Fruit fly (Drosophila melanogaster) whole organism, embryonic: ENCODE results near the gene ClpP.

Source experiments
- Atf3 ChIP-seq: fragments of 200-800 bp; sonication (Bioruptor generic); optimal IDR thresholded peaks from 3 replicates; lab custom pipeline; 2016; ENCODE audit warnings: missing biosample characterization, missing genetic modification characterization
- Bdp1 ChIP-seq: fragments of 200-800 bp; sonication (Bioruptor generic); optimal IDR thresholded peaks from 3 replicates; lab custom pipeline; 2016; ENCODE audit warnings: missing biosample characterization, missing genetic modification characterization
- BtbVII ChIP-seq: fragments of 200-800 bp; sonication (Bioruptor generic); optimal IDR thresholded peaks from 3 replicates; lab custom pipeline; 2017; ENCODE audit warnings: missing biosample characterization, mild to moderate bottlenecking, missing genetic modification characterization
- CG10462 ChIP-seq: fragments of 200-800 bp; sonication (Bioruptor generic); optimal IDR thresholded peaks from 2 replicates; lab custom pipeline; 2016; ENCODE audit warnings: missing biosample characterization, missing genetic modification characterization
- CG10654 ChIP-seq: fragments of 200-800 bp; sonication (Bioruptor generic); optimal IDR thresholded peaks from 2 replicates; lab custom pipeline; 2016; ENCODE audit warnings: missing biosample characterization, missing genetic modification characterization
- CG11696 ChIP-seq: fragments of 200-800 bp; sonication (Bioruptor generic); IDR thresholded peaks from 2 replicates; pipeline ENCODE4 v1.3.6; 2022; ENCODE audit warnings: missing biosample characterization, missing genetic modification characterization
- CG14860 ChIP-seq: fragments of 200-800 bp; sonication (Bioruptor generic); IDR thresholded peaks from 3 replicates; pipeline ENCODE4 v1.3.6; 2022; ENCODE audit warnings: missing biosample characterization, missing genetic modification characterization; ENCODE audit not compliant: partially characterized antibody
- CG1529 ChIP-seq: fragments of 200-800 bp; sonication (Bioruptor generic); optimal IDR thresholded peaks from 3 replicates; lab custom pipeline; 2018; ENCODE audit warnings: missing biosample characterization, missing genetic modification characterization
- CG17385 ChIP-seq: fragments of 200-800 bp; sonication (Bioruptor generic); optimal IDR thresholded peaks from 3 replicates; lab custom pipeline; 2018; ENCODE audit warnings: missing biosample characterization, mild to moderate bottlenecking, missing genetic modification characterization
- CG2199 ChIP-seq: fragments of 200-800 bp; sonication (Bioruptor generic); IDR thresholded peaks from 3 replicates; pipeline ENCODE4 v1.3.6; 2022; ENCODE audit warnings: missing biosample characterization, missing genetic modification characterization
- CG43689 ChIP-seq: fragments of 200-800 bp; sonication (Bioruptor generic); IDR thresholded peaks from 2 replicates; pipeline ENCODE4 v1.3.6; 2022; ENCODE audit warnings: missing biosample characterization, missing genetic modification characterization
- CG4617 ChIP-seq: fragments of 200-800 bp; sonication (Bioruptor generic); optimal IDR thresholded peaks from 3 replicates; lab custom pipeline; 2016; ENCODE audit warnings: missing biosample characterization, missing genetic modification characterization, borderline replicate concordance
- CG6254 ChIP-seq: fragments of 200-800 bp; sonication (Bioruptor generic); optimal IDR thresholded peaks from 3 replicates; lab custom pipeline; 2017; ENCODE audit warnings: mild to moderate bottlenecking, missing biosample characterization, missing genetic modification reagents, missing genetic modification characterization
- Deaf1 ChIP-seq: fragments of 200-800 bp; optimal IDR thresholded peaks from 3 replicates; lab custom pipeline; 2019; ENCODE audit warnings: missing biosample characterization, mild to moderate bottlenecking, missing genetic modification characterization, moderate library complexity
- Dp ChIP-seq: fragments of 200-800 bp; sonication (Bioruptor generic); optimal IDR thresholded peaks from 2 replicates; lab custom pipeline; 2018; ENCODE audit warnings: missing biosample characterization, mild to moderate bottlenecking, missing genetic modification characterization, moderate library complexity
- H2.0 ChIP-seq: fragments of 200-800 bp; sonication (Bioruptor generic); IDR thresholded peaks from 2 replicates; pipeline ENCODE4 v1.3.6; 2022; ENCODE audit warnings: missing biosample characterization, missing genetic modification characterization
- Hr3 ChIP-seq: fragments of 200-800 bp; sonication (Bioruptor generic); optimal IDR thresholded peaks from 3 replicates; lab custom pipeline; 2016; ENCODE audit warnings: missing biosample characterization, missing genetic modification characterization
- MBD-R2 ChIP-seq: fragments of 200-800 bp; sonication (Bioruptor generic); IDR thresholded peaks from 2 replicates; pipeline ENCODE4 v1.3.6; 2022; ENCODE audit warnings: missing biosample characterization, missing genetic modification characterization
- MTF-1 ChIP-seq: fragments of 200-800 bp; sonication (Bioruptor generic); optimal IDR thresholded peaks from 2 replicates; lab custom pipeline; 2018; ENCODE audit warnings: missing biosample characterization, mild to moderate bottlenecking, missing genetic modification characterization, borderline replicate concordance
- Max ChIP-seq: fragments of 200-800 bp; sonication (Bioruptor generic); optimal IDR thresholded peaks from 2 replicates; lab custom pipeline; 2016; ENCODE audit warnings: missing biosample characterization, mild to moderate bottlenecking, missing genetic modification characterization
- NfI ChIP-seq: fragments of 200-800 bp; sonication (Bioruptor generic); optimal IDR thresholded peaks from 3 replicates; lab custom pipeline; 2018; ENCODE audit warnings: missing biosample characterization, mild to moderate bottlenecking, missing genetic modification characterization, moderate library complexity
- Sox100B ChIP-seq: fragments of 200-800 bp; sonication (Bioruptor generic); optimal IDR thresholded peaks from 3 replicates; lab custom pipeline; 2018; ENCODE audit warnings: missing biosample characterization, mild to moderate bottlenecking, missing genetic modification characterization
- Xrp1 ChIP-seq: fragments of 200-800 bp; sonication (Bioruptor generic); IDR thresholded peaks from 2 replicates; pipeline ENCODE4 v1.3.6; 2022; ENCODE audit warnings: missing biosample characterization, missing genetic modification characterization
- ato ChIP-seq: fragments of 200-800 bp; sonication (Bioruptor generic); IDR thresholded peaks from 2 replicates; pipeline ENCODE4 v1.3.6; 2022; ENCODE audit warnings: missing biosample characterization, missing genetic modification characterization; ENCODE audit not compliant: partially characterized antibody
- bbx ChIP-seq: fragments of 200-800 bp; sonication (Bioruptor generic); IDR thresholded peaks from 2 replicates; pipeline ENCODE4 v1.3.6; 2022; ENCODE audit warnings: missing biosample characterization, missing genetic modification characterization; ENCODE audit not compliant: partially characterized antibody
- croc ChIP-seq: fragments of 200-800 bp; sonication (Bioruptor generic); conservative IDR thresholded peaks from 3 replicates; pipeline ENCODE4 v1.3.6; 2022; ENCODE audit warnings: missing biosample characterization, missing genetic modification characterization
- da ChIP-seq: fragments of 200-800 bp; sonication (Bioruptor generic); optimal IDR thresholded peaks from 2 replicates; lab custom pipeline; 2016; ENCODE audit warnings: missing biosample characterization, missing genetic modification characterization
- disco-r ChIP-seq: fragments of 200-800 bp; sonication (Bioruptor generic); optimal IDR thresholded peaks from 2 replicates; lab custom pipeline; 2016; ENCODE audit warnings: missing biosample characterization, missing genetic modification characterization
- fd64A ChIP-seq: fragments of 200-800 bp; sonication (Bioruptor generic); optimal IDR thresholded peaks from 3 replicates; lab custom pipeline; 2018; ENCODE audit warnings: missing biosample characterization, mild to moderate bottlenecking, missing genetic modification characterization
- gcm2 ChIP-seq: fragments of 200-800 bp; sonication (Bioruptor generic); optimal IDR thresholded peaks from 2 replicates; lab custom pipeline; 2016; ENCODE audit warnings: missing biosample characterization, missing genetic modification characterization
- grau ChIP-seq: fragments of 200-800 bp; optimal IDR thresholded peaks from 3 replicates; lab custom pipeline; 2019; ENCODE audit warnings: missing biosample characterization, mild to moderate bottlenecking, missing genetic modification characterization, moderate library complexity
- gro ChIP-seq: fragments of 200-800 bp; sonication (Bioruptor generic); optimal IDR thresholded peaks from 2 replicates; lab custom pipeline; 2016; ENCODE audit warnings: missing biosample characterization, missing genetic modification characterization
- gsb-n ChIP-seq: fragments of 200-800 bp; sonication (Bioruptor generic); optimal IDR thresholded peaks from 3 replicates; lab custom pipeline; 2018; ENCODE audit warnings: missing biosample characterization, mild to moderate bottlenecking, missing genetic modification characterization
- ham ChIP-seq: fragments of 200-800 bp; sonication (Bioruptor generic); IDR thresholded peaks from 2 replicates; pipeline ENCODE4 v1.3.6; 2022; ENCODE audit warnings: missing biosample characterization, missing genetic modification characterization
- inv ChIP-seq: fragments of 200-800 bp; sonication (Bioruptor generic); IDR thresholded peaks from 2 replicates; pipeline ENCODE4 v1.3.6; 2022; ENCODE audit warnings: missing biosample characterization, missing genetic modification characterization; ENCODE audit not compliant: partially characterized antibody
- kay ChIP-seq: fragments of 200-800 bp; sonication (Bioruptor generic); optimal IDR thresholded peaks from 2 replicates; lab custom pipeline; 2016; ENCODE audit warnings: missing biosample characterization, missing genetic modification characterization
- knrl ChIP-seq: fragments of 200-800 bp; sonication (Bioruptor generic); IDR thresholded peaks from 3 replicates; pipeline ENCODE4 v1.3.6; 2022; ENCODE audit warnings: missing biosample characterization, missing genetic modification characterization; ENCODE audit not compliant: partially characterized antibody
- oc ChIP-seq: fragments of 200-800 bp; sonication (Bioruptor generic); optimal IDR thresholded peaks from 2 replicates; lab custom pipeline; 2018; ENCODE audit warnings: missing biosample characterization, mild to moderate bottlenecking, missing genetic modification characterization, moderate library complexity
- ranshi ChIP-seq: fragments of 200-800 bp; sonication (Bioruptor generic); IDR thresholded peaks from 2 replicates; pipeline ENCODE4 v1.3.6; 2022; ENCODE audit warnings: missing biosample characterization, missing genetic modification characterization
- scrt ChIP-seq: fragments of 200-800 bp; sonication (Bioruptor generic); optimal IDR thresholded peaks from 2 replicates; lab custom pipeline; 2018; ENCODE audit warnings: missing biosample characterization, mild to moderate bottlenecking, missing genetic modification characterization, moderate library complexity
- seq ChIP-seq: fragments of 200-800 bp; sonication (Bioruptor generic); IDR thresholded peaks from 2 replicates; pipeline ENCODE4 v1.3.6; 2022; ENCODE audit warnings: missing biosample characterization, missing genetic modification characterization
- sim ChIP-seq: fragments of 200-800 bp; sonication (Bioruptor generic); IDR thresholded peaks from 2 replicates; pipeline ENCODE4 v1.3.6; 2022; ENCODE audit warnings: missing biosample characterization, missing genetic modification characterization
- sima ChIP-seq: fragments of 200-800 bp; sonication (Bioruptor generic); optimal IDR thresholded peaks from 2 replicates; lab custom pipeline; 2016; ENCODE audit warnings: missing biosample characterization, missing genetic modification characterization
- sna ChIP-seq: fragments of 200-800 bp; sonication (Bioruptor generic); IDR thresholded peaks from 2 replicates; pipeline ENCODE4 v1.3.6; 2022; ENCODE audit warnings: missing biosample characterization, missing genetic modification characterization; ENCODE audit not compliant: partially characterized antibody
- sqz ChIP-seq: fragments of 200-800 bp; sonication (Bioruptor generic); optimal IDR thresholded peaks from 3 replicates; lab custom pipeline; 2018; ENCODE audit warnings: missing biosample characterization, mild to moderate bottlenecking, missing genetic modification characterization
- stc ChIP-seq: fragments of 200-800 bp; sonication (Bioruptor generic); IDR thresholded peaks from 2 replicates; pipeline ENCODE4 v1.3.6; 2022; ENCODE audit warnings: missing biosample characterization, missing genetic modification characterization
- trem ChIP-seq: fragments of 200-800 bp; optimal IDR thresholded peaks from 3 replicates; lab custom pipeline; 2019; ENCODE audit warnings: missing biosample characterization, mild to moderate bottlenecking, missing genetic modification characterization, moderate library complexity
- ttk ChIP-seq: fragments of 200-800 bp; sonication (Bioruptor generic); IDR thresholded peaks from 2 replicates; pipeline ENCODE4 v2.1.2; 2022; ENCODE audit warnings: missing biosample characterization, missing genetic modification characterization
- unc-4 ChIP-seq: fragments of 200-800 bp; sonication (Bioruptor generic); IDR thresholded peaks from 2 replicates; pipeline ENCODE4 v1.3.6; 2022; ENCODE audit warnings: missing biosample characterization, missing genetic modification characterization; ENCODE audit not compliant: partially characterized antibody
- vfl ChIP-seq: fragments of 200-800 bp; sonication (Bioruptor generic); optimal IDR thresholded peaks from 2 replicates; lab custom pipeline; 2016; ENCODE audit warnings: missing biosample characterization, missing genetic modification characterization
- wdn ChIP-seq: fragments of 200-800 bp; sonication (Bioruptor generic); IDR thresholded peaks from 2 replicates; pipeline ENCODE4 v1.3.6; 2022; ENCODE audit warnings: missing biosample characterization, missing genetic modification characterization

ClpP gene

DNA sequence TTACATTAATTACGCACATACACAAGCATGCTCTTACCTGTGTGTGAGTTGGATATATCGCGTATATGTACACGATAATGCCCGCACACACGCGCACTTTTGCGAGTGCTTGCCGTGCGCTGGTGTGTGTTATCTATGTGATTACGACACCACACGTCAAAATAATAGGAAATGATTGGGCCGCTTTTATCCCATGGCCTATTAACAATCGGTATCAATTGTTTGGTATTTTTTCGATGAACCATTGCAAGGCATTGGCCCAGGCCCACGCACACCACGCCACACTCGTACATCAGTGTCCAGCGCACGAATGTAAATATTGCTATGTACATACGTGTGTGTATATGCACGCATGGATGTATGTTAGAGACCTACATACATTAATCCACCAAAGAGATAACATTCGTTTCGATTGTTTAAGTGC is 21.7 kb upstream of the ClpP start (continued):
- TF ChIP-seq gcm2 (GFP tag; lab: Kevin White, UChicago) (peak; percentile 22), ttk (no peak), MBD-R2 (peak; percentile 81), oc (tag; lab: Kevin White, UChicago) (peak; percentile 91), scrt (peak; percentile 50), CG2199 (peak; percentile 86; the same call in 2 of the 3 replicates), H2.0 (no peak), disco-r (GFP tag; lab: Kevin White, UChicago) (peak; percentile 24), CG43689 (GFP tag; lab: Robert Waterston, UW) (no peak), NfI (GFP tag; lab: Kevin White, UChicago) (peak; percentile 59), BtbVII (GFP tag; lab: Kevin White, UChicago) (peak; percentile 71), Sox100B (peak; percentile 77), grau (tag; lab: Kevin White, UChicago) (peak; percentile 62), fd64A (GFP tag; lab: Kevin White, UChicago) (no peak), da (GFP tag; lab: Kevin White, UChicago) (no peak), CG14860 (GFP tag; lab: Robert Waterston, UW) (no peak), CG17385 (peak; percentile 64), seq (GFP tag; lab: Robert Waterston, UW) (no peak), vfl (GFP tag; lab: Kevin White, UChicago) (peak; percentile 17), bbx (peak; percentile 51), sqz (GFP tag; lab: Kevin White, UChicago) (peak; percentile 76), CG4617 (GFP tag; lab: Kevin White, UChicago) (peak; percentile 31), inv (GFP tag; lab: Robert Waterston, UW) (no peak), trem (tag; lab: Kevin White, UChicago) (peak; percentile 47), gsb-n (tag; lab: Kevin White, UChicago) (peak; percentile 59), CG10462 (GFP tag; lab: Kevin White, UChicago) (no peak), unc-4 (GFP tag; lab: Robert Waterston, UW) (peak; percentile 67), stc (GFP tag; lab: Robert Waterston, UW) (peak; percentile 71), sna (peak; percentile 63), knrl (GFP tag; lab: Robert Waterston, UW) (peak; percentile 12; the same call in 1 of the 3 replicates), ranshi (peak; percentile 46; the same call in 1 of the 2 replicates), wdn (GFP tag; lab: Robert Waterston, UW) (0 out of 2 replicates have a peak, but pooled peaks have one; percentile 38), Atf3 (GFP tag; lab: Kevin White, UChicago) (no peak), CG11696 (peak; percentile 97), Dp (no peak), Bdp1 (GFP tag; lab: Kevin White, UChicago) (no peak), ham (GFP tag; lab: Robert Waterston, UW) (no peak), CG1529 (peak; percentile 62), kay (GFP tag; lab: Kevin White, UChicago) (peak; percentile 90), MTF-1 (GFP tag; lab: Kevin White, UChicago) (peak; percentile 74), Deaf1 (tag; lab: Kevin White, UChicago) (peak; percentile 40), Xrp1 (GFP tag; lab: Robert Waterston, UW) (peak; percentile 67), ato (GFP tag; lab: Robert Waterston, UW) (peak; percentile 13; the same call in 1 of the 2 replicates), sim (GFP tag; lab: Robert Waterston, UW) (no peak), Hr3 (peak; percentile 6), gro (peak; percentile 82), croc (GFP tag; lab: Robert Waterston, UW) (no peak), Max (GFP tag; lab: Kevin White, UChicago) (peak; percentile 6), CG6254 (peak; percentile 75), sima (GFP tag; lab: Kevin White, UChicago) (no peak), CG10654 (GFP tag; lab: Kevin White, UChicago) (peak; percentile 14)
